Worm (Caenorhabditis elegans) whole organism, L2 larva: ENCODE measurements around the gene Y57E12B.4.

Source experiments
- C34F6.9 ChIP-seq: fragments of 150-350 bp; optimal IDR thresholded peaks from 2 replicates; lab custom pipeline; 2014; ENCODE audit warnings: missing biosample characterization, missing genetic modification characterization
- F13H6.1 ChIP-seq: sonication (generic microtip); optimal IDR thresholded peaks from 2 replicates; lab custom pipeline; 2016; ENCODE audit warnings: missing genetic modification characterization, missing compliant biosample characterization
- aly-2 ChIP-seq: fragments of 150-350 bp; optimal IDR thresholded peaks from 2 replicates; lab custom pipeline; 2014; ENCODE audit warnings: missing biosample characterization, missing genetic modification characterization
- ama-1 ChIP-seq: fragments of 150-350 bp; optimal IDR thresholded peaks from 2 replicates; lab custom pipeline; 2018; ENCODE audit warnings: inconsistent platforms
- ceh-16 ChIP-seq: fragments of 150-350 bp; optimal IDR thresholded peaks from 2 replicates; lab custom pipeline; 2014; ENCODE audit warnings: missing biosample characterization, missing genetic modification characterization
- crh-2 ChIP-seq: sonication (generic microtip); optimal IDR thresholded peaks from 2 replicates; lab custom pipeline; 2017; ENCODE audit warnings: missing biosample characterization, missing genetic modification characterization
- dmd-4 ChIP-seq: sonication (generic microtip); optimal IDR thresholded peaks from 2 replicates; lab custom pipeline; 2017; ENCODE audit warnings: missing biosample characterization, missing genetic modification characterization
- egl-27 ChIP-seq: sonication (generic microtip); optimal IDR thresholded peaks from 3 replicates; lab custom pipeline; 2017; ENCODE audit warnings: missing biosample characterization, missing genetic modification reagents, missing genetic modification characterization
- elt-1 ChIP-seq: fragments of 150-350 bp; optimal IDR thresholded peaks from 2 replicates; lab custom pipeline; 2014; ENCODE audit warnings: missing biosample characterization, missing genetic modification characterization
- elt-3 ChIP-seq: sonication (generic microtip); optimal IDR thresholded peaks from 2 replicates; lab custom pipeline; 2017; ENCODE audit warnings: missing biosample characterization, missing genetic modification characterization
- fos-1 ChIP-seq: fragments of 150-350 bp; optimal IDR thresholded peaks from 2 replicates; lab custom pipeline; 2014; ENCODE audit warnings: missing biosample characterization, missing genetic modification characterization
- gmeb-1 ChIP-seq: fragments of 150-350 bp; optimal IDR thresholded peaks from 2 replicates; lab custom pipeline; 2014; ENCODE audit warnings: missing biosample characterization, missing genetic modification characterization
- lin-11 ChIP-seq: fragments of 150-350 bp; sonication (generic microtip); optimal IDR thresholded peaks from 2 replicates; lab custom pipeline; 2014; ENCODE audit warnings: missing biosample characterization, missing genetic modification characterization, inconsistent platforms, mixed read lengths
- lin-13 ChIP-seq: fragments of 150-350 bp; optimal IDR thresholded peaks from 2 replicates; lab custom pipeline; 2014; ENCODE audit warnings: missing biosample characterization, missing genetic modification reagents, missing genetic modification characterization
- lin-39 ChIP-seq: fragments of 150-350 bp; optimal IDR thresholded peaks from 2 replicates; lab custom pipeline; 2014; ENCODE audit warnings: missing biosample characterization, missing genetic modification reagents, missing genetic modification characterization
- lsy-2 ChIP-seq, 2 experiments: fragments of 150-350 bp in 1 of 2; sonication (generic microtip) in 1 of 2; optimal IDR thresholded peaks; 2 replicates each; lab custom pipeline; 2014 to 2017; ENCODE audit warnings: missing biosample characterization in 2 of 2, missing genetic modification characterization in 2 of 2
- mab-5 ChIP-seq: fragments of 150-350 bp; optimal IDR thresholded peaks from 2 replicates; lab custom pipeline; 2014; ENCODE audit warnings: missing biosample characterization, missing genetic modification characterization
- mdl-1 ChIP-seq, 2 experiments: fragments of 150-350 bp in 1 of 2; sonication (generic microtip) in 1 of 2; optimal IDR thresholded peaks; 2 replicates each; lab custom pipeline; 2017; ENCODE audit warnings: missing biosample characterization in 2 of 2, missing genetic modification characterization in 2 of 2
- nhr-10 ChIP-seq: sonication (generic microtip); optimal IDR thresholded peaks from 2 replicates; lab custom pipeline; 2017; ENCODE audit warnings: missing biosample characterization, missing genetic modification characterization
- nhr-11 ChIP-seq: fragments of 150-350 bp; optimal IDR thresholded peaks from 2 replicates; lab custom pipeline; 2014; ENCODE audit warnings: missing biosample characterization, missing genetic modification characterization
- nhr-12 ChIP-seq: fragments of 150-350 bp; optimal IDR thresholded peaks from 2 replicates; lab custom pipeline; 2014; ENCODE audit warnings: missing biosample characterization, missing genetic modification characterization
- nhr-129 ChIP-seq: fragments of 150-350 bp; optimal IDR thresholded peaks from 2 replicates; lab custom pipeline; 2014; ENCODE audit warnings: missing biosample characterization, missing genetic modification characterization
- nhr-23 ChIP-seq: fragments of 150-350 bp; optimal IDR thresholded peaks from 2 replicates; lab custom pipeline; 2014; ENCODE audit warnings: missing biosample characterization, missing genetic modification reagents, missing genetic modification characterization
- nhr-237 ChIP-seq: fragments of 150-350 bp; optimal IDR thresholded peaks from 2 replicates; lab custom pipeline; 2014; ENCODE audit warnings: missing biosample characterization, missing genetic modification characterization
- nhr-25 ChIP-seq: fragments of 150-350 bp; sonication (generic microtip); optimal IDR thresholded peaks from 3 replicates; lab custom pipeline; 2014; ENCODE audit warnings: missing biosample characterization, missing genetic modification characterization
- nhr-77 ChIP-seq: fragments of 150-350 bp; optimal IDR thresholded peaks from 2 replicates; lab custom pipeline; 2014; ENCODE audit warnings: missing biosample characterization, missing genetic modification characterization
- peb-1 ChIP-seq: fragments of 150-350 bp; optimal IDR thresholded peaks from 2 replicates; lab custom pipeline; 2014; ENCODE audit warnings: missing biosample characterization, missing genetic modification characterization
- sem-4 ChIP-seq: fragments of 150-350 bp; optimal IDR thresholded peaks from 2 replicates; lab custom pipeline; 2014; ENCODE audit warnings: missing biosample characterization, missing genetic modification reagents, missing genetic modification characterization
- sma-3 ChIP-seq: sonication (generic microtip); optimal IDR thresholded peaks from 2 replicates; lab custom pipeline; 2016; ENCODE audit warnings: missing genetic modification reagents, missing genetic modification characterization, missing compliant biosample characterization
- sma-9 ChIP-seq, 2 experiments: fragments of 150-350 bp in 1 of 2; sonication (generic microtip) in 1 of 2; optimal IDR thresholded peaks; 2 replicates each; lab custom pipeline; 2014 to 2016; ENCODE audit warnings: missing genetic modification characterization in 2 of 2, mild to moderate bottlenecking in 1 of 2, missing biosample characterization in 1 of 2, missing compliant biosample characterization in 1 of 2, missing genetic modification reagents in 1 of 2, moderate library complexity in 1 of 2
- snpc-4 ChIP-seq: fragments of 150-350 bp; optimal IDR thresholded peaks from 2 replicates; lab custom pipeline; 2014; ENCODE audit warnings: missing biosample characterization, missing genetic modification characterization
- unc-39 ChIP-seq: fragments of 150-350 bp; optimal IDR thresholded peaks from 2 replicates; lab custom pipeline; 2014; ENCODE audit warnings: missing biosample characterization, missing genetic modification characterization
- unc-62 ChIP-seq: fragments of 150-350 bp; optimal IDR thresholded peaks from 2 replicates; lab custom pipeline; 2014; ENCODE audit warnings: missing biosample characterization, missing genetic modification reagents, missing genetic modification characterization
- zag-1 ChIP-seq: fragments of 150-350 bp; optimal IDR thresholded peaks from 2 replicates; lab custom pipeline; 2014; ENCODE audit warnings: missing biosample characterization, missing genetic modification characterization
- ztf-1 ChIP-seq: fragments of 200-800 bp; sonication (Bioruptor generic); conservative IDR thresholded peaks from 2 replicates; pipeline ENCODE4 v1.3.6; 2022; ENCODE audit warnings: missing genetic modification characterization, missing compliant biosample characterization
- ztf-11 ChIP-seq: sonication (generic microtip); optimal IDR thresholded peaks from 2 replicates; lab custom pipeline; 2017; ENCODE audit warnings: missing biosample characterization, missing genetic modification characterization
- ztf-4 ChIP-seq: fragments of 150-350 bp; optimal IDR thresholded peaks from 2 replicates; lab custom pipeline; 2014; ENCODE audit warnings: missing biosample characterization, missing genetic modification characterization

Y57E12B.4 gene

ce11 chrV:6951306-6951705, 4.0 kb upstream of the Y57E12B.4 start, which contains the start of gene T07H8.11:
TSS of gene T07H8.11 (minus strand) at chrV:6951406.
- TF ChIP-seq fos-1 (tag; lab: Kevin White, UChicago) (no peak), aly-2 (tag; lab: Kevin White, UChicago) (no peak), mab-5 (tag; lab: Kevin White, UChicago) (no peak), dmd-4 (tag; lab: Kevin White, UChicago) (no peak), ama-1 (lab: Kevin White, UChicago) (no peak), nhr-237 (tag; lab: Kevin White, UChicago) (no peak), nhr-10 (tag; lab: Kevin White, UChicago) (no peak), ztf-4 (no peak), unc-39 (tag; lab: Kevin White, UChicago) (no peak), snpc-4 (tag; lab: Kevin White, UChicago) (no peak), nhr-12 (tag; lab: Kevin White, UChicago) (no peak), unc-62 (GFP tag; lab: Kevin White, UChicago) (no peak), peb-1 (tag; lab: Kevin White, UChicago) (no peak), nhr-25 (tag; lab: Kevin White, UChicago) (no peak), ztf-11 (no peak), mdl-1 (tag; optimal IDR thresholded peaks at IDR 0.05; lab: Kevin White, UChicago) (no peak), lin-39 (no peak), C34F6.9 (tag; lab: Kevin White, UChicago) (no peak)

ce11 chrV:6949770-6950169, 2.4 kb upstream of the Y57E12B.4 start, which contains the start of gene Y57E12B.11:
TSS of gene Y57E12B.11 (minus strand) at chrV:6949870.
- no peak for TF ChIP-seq elt-3 (tag; lab: Kevin White, UChicago)
- no peak for TF ChIP-seq nhr-10 (tag; lab: Kevin White, UChicago)
- no peak for TF ChIP-seq nhr-237 (tag; lab: Kevin White, UChicago)
- no peak for TF ChIP-seq nhr-77 (tag; lab: Kevin White, UChicago)
- TF ChIP-seq lin-39, result no peak
- TF ChIP-seq C34F6.9 (tag; lab: Kevin White, UChicago), result no peak
- no peak for TF ChIP-seq mab-5 (tag; lab: Kevin White, UChicago)
- no peak for TF ChIP-seq peb-1 (tag; lab: Kevin White, UChicago)
- no peak for TF ChIP-seq mdl-1 (tag; optimal IDR thresholded peaks at IDR 0.05; lab: Kevin White, UChicago)
- no peak for TF ChIP-seq gmeb-1
- no peak for TF ChIP-seq F13H6.1 (tag; lab: Kevin White, UChicago)
- TF ChIP-seq dmd-4 (tag; lab: Kevin White, UChicago), result no peak
- TF ChIP-seq nhr-25 (tag; lab: Kevin White, UChicago), result no peak
- no peak for TF ChIP-seq elt-1 (tag; lab: Kevin White, UChicago)
- no peak for TF ChIP-seq fos-1 (tag; lab: Kevin White, UChicago)

- TF ChIP-seq lin-11 (tag; lab: Kevin White, UChicago) (no peak), mdl-1 (tag; optimal IDR thresholded peaks at IDR 0.05; lab: Kevin White, UChicago) (no peak), nhr-23 (tag; lab: Kevin White, UChicago) (no peak), aly-2 (tag; lab: Kevin White, UChicago) (no peak), lin-13 (GFP tag; lab: Kevin White, UChicago) (no peak), ztf-1 (GFP tag; lab: Robert Waterston, UW) (no peak), nhr-25 (tag; lab: Kevin White, UChicago) (no peak), lsy-2 (tag; optimal IDR thresholded peaks at IDR 0.05; lab: Kevin White, UChicago) (no peak), dmd-4 (tag; lab: Kevin White, UChicago) (no peak), sem-4 (tag; lab: Kevin White, UChicago) (no peak)
Measured at ce11 chrV:6948225-6948624, 883 bp upstream of the Y57E12B.4 start, which contains the start of gene Y57E12B.1. TSS of gene Y57E12B.1 (plus strand) at chrV:6948525.

ce11 chrV:6935878-6936277, 11.5 kb downstream of the Y57E12B.4 start, which contains the start of gene Y57E12B.10:
TSS of gene Y57E12B.10 (minus strand) at chrV:6935978.
- TF ChIP-seq sma-9 (GFP tag; optimal IDR thresholded peaks at IDR 0.05; lab: Kevin White, UChicago) (no peak), sma-9 (tag; optimal IDR thresholded peaks at IDR 0.05; lab: Kevin White, UChicago) (no peak), nhr-129 (tag; lab: Kevin White, UChicago) (no peak), nhr-25 (tag; lab: Kevin White, UChicago) (no peak), zag-1 (tag; lab: Kevin White, UChicago) (no peak), nhr-237 (tag; lab: Kevin White, UChicago) (no peak), ztf-1 (GFP tag; lab: Robert Waterston, UW) (no peak), sma-3 (no peak), aly-2 (tag; lab: Kevin White, UChicago) (no peak), ceh-16 (tag; lab: Kevin White, UChicago) (no peak), dmd-4 (tag; lab: Kevin White, UChicago) (no peak), snpc-4 (tag; lab: Kevin White, UChicago) (no peak), crh-2 (tag; lab: Kevin White, UChicago) (no peak), egl-27 (tag; lab: Kevin White, UChicago) (no peak), nhr-77 (tag; lab: Kevin White, UChicago) (no peak), ama-1 (lab: Kevin White, UChicago) (no peak), nhr-11 (no peak), ztf-4 (no peak)
- TF ChIP-seq, all 48 proteins: peak for 0
